Fruit fly (Drosophila melanogaster): ENCODE results near the gene cm.

cm gene

DNA sequence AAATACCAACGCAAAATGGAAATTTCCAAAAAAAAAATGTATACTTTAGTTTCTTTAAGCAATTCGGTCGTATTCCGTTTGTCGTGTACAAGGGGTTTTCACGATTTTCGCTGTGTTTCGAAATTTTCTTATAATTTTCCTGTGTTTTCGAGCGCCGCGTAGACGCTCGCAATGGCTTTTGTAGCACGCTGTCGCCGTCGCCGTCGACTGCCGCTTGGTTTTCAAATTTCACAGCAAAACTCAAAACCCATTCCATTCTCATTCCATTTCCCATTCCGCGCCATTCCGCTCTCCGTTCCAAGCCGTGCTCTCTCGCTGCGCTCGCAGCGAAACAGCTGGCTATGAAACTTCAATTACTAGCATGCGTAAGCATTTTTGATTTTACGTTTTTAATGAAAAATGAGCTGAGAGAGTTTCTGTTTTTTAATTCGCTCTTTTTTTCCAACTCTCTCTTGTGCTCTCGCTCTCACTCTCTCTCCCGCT, 29.4 kb downstream of the cm start (continued):
- TF ChIP-seq Mad (GFP tag; optimal IDR thresholded peaks at IDR 0.05) (no peak), CG4328 (GFP tag; optimal IDR thresholded peaks at IDR 0.05) (no peak), Scr (GFP tag; IDR thresholded peaks at IDR 0.05; ENCODE audit: partially characterized antibody) (no peak), CG9437 (GFP tag; optimal IDR thresholded peaks at IDR 0.05) (no peak), ken (GFP tag; IDR thresholded peaks at IDR 0.05) (peak; percentile 43; the same call in 1 of the 3 replicates), Sry-δ (GFP tag; optimal IDR thresholded peaks at IDR 0.05) (no peak), insv (GFP tag; optimal IDR thresholded peaks at IDR 0.05) (no peak), so (GFP tag; IDR thresholded peaks at IDR 0.05) (peak; percentile 22; the same call in 1 of the 3 replicates), Chrac-16 (GFP tag; optimal IDR thresholded peaks at IDR 0.05) (no peak), tin (GFP tag; optimal IDR thresholded peaks at IDR 0.05) (no peak), vvl (GFP tag; IDR thresholded peaks at IDR 0.05) (peak; percentile 46), nmo (GFP tag; optimal IDR thresholded peaks at IDR 0.05) (no peak), da (GFP tag; optimal IDR thresholded peaks at IDR 0.05) (no peak), ems (GFP tag; optimal IDR thresholded peaks at IDR 0.05) (no peak), Drgx (GFP tag; IDR thresholded peaks at IDR 0.05) (peak; percentile 56), CG10565 (GFP tag; optimal IDR thresholded peaks at IDR 0.05) (no peak), pros (GFP tag; optimal IDR thresholded peaks at IDR 0.05) (peak; percentile 9), Fer2 (tag; optimal IDR thresholded peaks at IDR 0.05) (no peak), Trl (optimal IDR thresholded peaks at IDR 0.05) (peak; percentile 88 to 95), Trl (GFP tag; optimal IDR thresholded peaks at IDR 0.05) (peak; percentile 61), CG18764 (GFP tag; optimal IDR thresholded peaks at IDR 0.05) (no peak)

dm6 chrX:6976911-6977310, 34.0 kb downstream of the cm start:
- TF ChIP-seq CG17612 (GFP tag; IDR thresholded peaks at IDR 0.05) (peak; percentile 87), CG10462 (GFP tag; optimal IDR thresholded peaks at IDR 0.05) (no peak), CG8290 (GFP tag; optimal IDR thresholded peaks at IDR 0.05) (no peak), CG8290 (tag; optimal IDR thresholded peaks at IDR 0.05) (peak in 1 of 2 experiments; percentile 61), CG13624 (GFP tag; optimal IDR thresholded peaks at IDR 0.05) (no peak), ac (GFP tag; optimal IDR thresholded peaks at IDR 0.05) (no peak)

DNA sequence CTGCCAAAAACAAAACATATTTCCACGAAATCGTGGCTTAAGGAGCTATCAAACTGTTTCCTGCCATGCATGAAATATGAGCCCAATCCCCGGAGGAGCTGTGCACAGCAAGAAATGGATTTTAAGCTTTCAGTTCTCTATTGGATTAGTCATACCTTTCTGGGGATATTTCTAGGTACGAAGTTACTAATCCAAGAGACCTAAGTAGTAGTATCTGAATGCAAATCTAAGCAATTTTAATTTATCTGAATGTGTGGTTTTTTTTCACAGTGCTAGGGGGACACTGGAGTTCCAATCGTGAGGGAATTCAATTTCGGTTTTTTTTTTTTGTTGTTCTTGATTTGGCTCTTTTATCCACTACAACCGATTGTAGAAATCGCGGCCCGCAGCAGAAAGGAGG, 34.6 kb downstream of the cm start:
- TF ChIP-seq HLH3B (GFP tag; IDR thresholded peaks at IDR 0.05) (0 out of 2 replicates have a peak, but pooled peaks have one; percentile 25), CG6689 (GFP tag; IDR thresholded peaks at IDR 0.05) (peak; percentile 21; the same call in 1 of the 2 replicates), Ets65A (GFP tag) (peak; percentile 78), CG18476 (GFP tag; optimal IDR thresholded peaks at IDR 0.05) (no peak)

DNA sequence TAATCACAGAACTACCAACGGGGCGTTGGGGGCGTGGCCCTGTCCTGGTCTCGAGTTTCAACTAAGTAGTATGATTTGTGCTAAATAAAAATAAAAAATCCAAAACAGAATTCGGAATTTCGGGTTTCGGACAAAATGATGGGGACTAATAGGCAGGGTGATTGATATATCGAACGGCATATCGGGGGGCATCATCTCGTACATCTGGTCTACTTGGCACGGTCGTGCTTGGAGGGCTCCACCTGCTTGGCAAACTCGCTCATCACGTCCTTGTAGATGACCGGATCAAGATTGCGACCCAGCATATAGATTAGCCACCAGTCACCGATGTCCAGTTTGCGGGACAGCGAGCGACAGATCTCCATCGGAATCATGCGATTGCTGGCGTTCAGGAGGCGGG, 36.7 kb downstream of the cm start:
- TF ChIP-seq az2 (GFP tag; optimal IDR thresholded peaks at IDR 0.05), result no peak
- TF ChIP-seq sens (GFP tag), result peak; percentile 54

- TF ChIP-seq zen (tag; optimal IDR thresholded peaks at IDR 0.05) (peak; percentile 31), al (GFP tag; IDR thresholded peaks at IDR 0.05) (0 out of 2 replicates have a peak, but pooled peaks have one; percentile 25), her (GFP tag; optimal IDR thresholded peaks at IDR 0.05) (no peak), MESR4 (GFP tag; optimal IDR thresholded peaks at IDR 0.05) (no peak), vfl (GFP tag; optimal IDR thresholded peaks at IDR 0.05) (no peak), Mad (GFP tag; optimal IDR thresholded peaks at IDR 0.05) (no peak), CG12391 (tag; optimal IDR thresholded peaks at IDR 0.05) (peak; percentile 51), MBD-R2 (GFP tag; IDR thresholded peaks at IDR 0.05) (peak; percentile 63), CG7556 (GFP tag; optimal IDR thresholded peaks at IDR 0.05) (peak; percentile 20), CG13296 (GFP tag; optimal IDR thresholded peaks at IDR 0.05) (peak; percentile 9), Oaz (GFP tag; IDR thresholded peaks at IDR 0.05) (no peak), CG9609 (GFP tag; optimal IDR thresholded peaks at IDR 0.05) (no peak), gsb (GFP tag; IDR thresholded peaks at IDR 0.05) (no peak), so (GFP tag; IDR thresholded peaks at IDR 0.05) (no peak), CG2116 (GFP tag; optimal IDR thresholded peaks at IDR 0.05) (peak; percentile 13), CG11085 (GFP tag; IDR thresholded peaks at IDR 0.05) (peak; percentile 26; the same call in 1 of the 2 replicates), Spps (tag; optimal IDR thresholded peaks at IDR 0.05) (no peak), tin (GFP tag; optimal IDR thresholded peaks at IDR 0.05) (peak; percentile 27)
These were observed 37.6 kb downstream of the cm start, which contains the start of gene CG3040 for dm6 chrX:6973340-6973739. TSS of gene CG3040 (minus strand) at chrX:6973393.
